Worm (Caenorhabditis elegans) whole organism, young adult: ENCODE data around the gene K01G12.22.

Source experiments
- B0261.1 ChIP-seq: sonication (generic microtip); optimal IDR thresholded peaks from 2 replicates; lab custom pipeline; 2016; ENCODE audit warnings: mild to moderate bottlenecking, missing genetic modification characterization, moderate library complexity, missing compliant biosample characterization
- C17E4.6 ChIP-seq: fragments of 200-800 bp; sonication (Bioruptor generic); IDR thresholded peaks from 2 replicates; pipeline ENCODE4 v1.3.6; 2022; ENCODE audit warnings: missing genetic modification reagents, missing genetic modification characterization, missing compliant biosample characterization
- dpl-1 ChIP-seq: fragments of 150-350 bp; optimal IDR thresholded peaks from 2 replicates; lab custom pipeline; 2014; ENCODE audit warnings: missing biosample characterization, missing genetic modification reagents, missing genetic modification characterization
- efl-1 ChIP-seq: fragments of 150-350 bp; optimal IDR thresholded peaks from 2 replicates; lab custom pipeline; 2014; ENCODE audit warnings: missing biosample characterization, missing genetic modification reagents, missing genetic modification characterization
- lin-26 ChIP-seq: fragments of 200-800 bp; sonication (Bioruptor generic); IDR thresholded peaks from 2 replicates; pipeline ENCODE4 v1.3.6; 2022; ENCODE audit warnings: missing genetic modification reagents, missing genetic modification characterization, missing compliant biosample characterization
- mes-4 ChIP-seq: sonication (generic microtip); optimal IDR thresholded peaks from 2 replicates; lab custom pipeline; 2016; ENCODE audit warnings: missing genotype, missing genetic modification characterization, missing compliant biosample characterization
- nhr-120 ChIP-seq: fragments of 200-800 bp; sonication (Bioruptor generic); IDR thresholded peaks from 2 replicates; pipeline ENCODE4 v1.3.6; 2022; ENCODE audit warnings: missing genetic modification characterization, missing compliant biosample characterization
- unc-130 ChIP-seq: sonication (generic microtip); optimal IDR thresholded peaks from 2 replicates; lab custom pipeline; 2016; ENCODE audit warnings: missing genetic modification reagents, missing genetic modification characterization, missing compliant biosample characterization
- zim-3 ChIP-seq: sonication (generic microtip); optimal IDR thresholded peaks from 2 replicates; lab custom pipeline; 2017; ENCODE audit warnings: mild to moderate bottlenecking, missing genetic modification characterization, moderate library complexity, missing compliant biosample characterization
- ztf-25 ChIP-seq: fragments of 200-800 bp; sonication (Bioruptor generic); IDR thresholded peaks from 2 replicates; pipeline ENCODE4 v1.3.6; 2022; ENCODE audit warnings: missing genetic modification reagents, missing genetic modification characterization, missing compliant biosample characterization

ce11 chrIV:14143042-14143441 lies 49.0 kb upstream of the K01G12.22 start:
- TF ChIP-seq unc-130 (no peak), zim-3 (tag; lab: Kevin White, UChicago) (no peak), efl-1 (no peak), nhr-120 (GFP tag; lab: Robert Waterston, UW) (no peak), mes-4 (tag; lab: Kevin White, UChicago) (no peak), lin-26 (no peak), B0261.1 (tag; lab: Kevin White, UChicago) (no peak), C17E4.6 (GFP tag; lab: Robert Waterston, UW) (no peak), dpl-1 (no peak), ztf-25 (no peak)
